Worm (Caenorhabditis elegans) whole organism, late embryonic: ENCODE data around the gene F59F3.6.

ENCODE experiments used
- K02D7.2 ChIP-seq: sonication (generic microtip); optimal IDR thresholded peaks from 2 replicates; lab custom pipeline; 2017; ENCODE audit warnings: mild to moderate bottlenecking, missing genetic modification characterization, missing compliant biosample characterization
- K09A11.1 ChIP-seq: sonication (generic microtip); optimal IDR thresholded peaks from 2 replicates; lab custom pipeline; 2017; ENCODE audit warnings: antibody characterized with exemption, mild to moderate bottlenecking, missing genetic modification characterization, missing compliant biosample characterization; ENCODE audit not compliant: insufficient read depth
- ceh-18 ChIP-seq: sonication (generic microtip); optimal IDR thresholded peaks from 2 replicates; lab custom pipeline; 2016; ENCODE audit warnings: missing genetic modification characterization, missing compliant biosample characterization
- ceh-19 ChIP-seq: fragments of 200-800 bp; sonication (Bioruptor generic); optimal IDR thresholded peaks from 2 replicates; lab custom pipeline; 2018; ENCODE audit warnings: mild to moderate bottlenecking, missing genetic modification characterization, missing compliant biosample characterization
- ceh-24 ChIP-seq: sonication (generic microtip); optimal IDR thresholded peaks from 2 replicates; lab custom pipeline; 2016; ENCODE audit warnings: mild to moderate bottlenecking, missing genetic modification characterization, missing compliant biosample characterization
- ceh-6 ChIP-seq: fragments of 200-800 bp; sonication (Bioruptor generic); optimal IDR thresholded peaks from 2 replicates; lab custom pipeline; 2018; ENCODE audit warnings: mild to moderate bottlenecking, missing genetic modification characterization, missing compliant biosample characterization
- ceh-9 ChIP-seq: sonication (generic microtip); optimal IDR thresholded peaks from 2 replicates; lab custom pipeline; 2016; ENCODE audit warnings: mild to moderate bottlenecking, missing genetic modification characterization, inconsistent platforms, missing compliant biosample characterization
- che-1 ChIP-seq: sonication (generic microtip); optimal IDR thresholded peaks from 2 replicates; lab custom pipeline; 2016; ENCODE audit warnings: mild to moderate bottlenecking, missing genetic modification characterization, missing compliant biosample characterization
- dve-1 ChIP-seq: sonication (generic microtip); optimal IDR thresholded peaks from 2 replicates; lab custom pipeline; 2017; ENCODE audit warnings: antibody characterized with exemption, mild to moderate bottlenecking, missing genetic modification characterization, missing compliant biosample characterization
- elt-2 ChIP-seq: sonication (generic microtip); optimal IDR thresholded peaks from 2 replicates; lab custom pipeline; 2016; ENCODE audit warnings: missing genetic modification reagents, missing genetic modification characterization, missing compliant biosample characterization
- fkh-10 ChIP-seq: fragments of 150-350 bp; optimal IDR thresholded peaks from 2 replicates; lab custom pipeline; 2014; ENCODE audit warnings: missing biosample characterization, missing genetic modification reagents, missing genetic modification characterization
- gmeb-2 ChIP-seq: sonication (generic microtip); optimal IDR thresholded peaks from 2 replicates; lab custom pipeline; 2016; ENCODE audit warnings: missing genetic modification characterization, inconsistent platforms, missing compliant biosample characterization
- hlh-13 ChIP-seq: fragments of 200-800 bp; sonication (Bioruptor generic); optimal IDR thresholded peaks from 2 replicates; lab custom pipeline; 2018; ENCODE audit warnings: mild to moderate bottlenecking, missing genetic modification characterization, missing compliant biosample characterization
- hlh-15 ChIP-seq: sonication (generic microtip); optimal IDR thresholded peaks from 2 replicates; lab custom pipeline; 2016; ENCODE audit warnings: missing genetic modification characterization, missing compliant biosample characterization
- hlh-30 ChIP-seq: sonication (generic microtip); optimal IDR thresholded peaks from 2 replicates; lab custom pipeline; 2017; ENCODE audit warnings: antibody characterized with exemption, missing genetic modification characterization, missing compliant biosample characterization; ENCODE audit not compliant: insufficient read depth
- hlh-6 ChIP-seq: sonication (generic microtip); optimal IDR thresholded peaks from 2 replicates; lab custom pipeline; 2016; ENCODE audit warnings: missing genotype, missing genetic modification characterization, missing compliant biosample characterization
- hlh-8 ChIP-seq: sonication (generic microtip); optimal IDR thresholded peaks from 2 replicates; lab custom pipeline; 2016; ENCODE audit warnings: missing genotype, missing genetic modification characterization, missing compliant biosample characterization
- lin-11 ChIP-seq: fragments of 200-800 bp; sonication (Bioruptor generic); optimal IDR thresholded peaks from 2 replicates; lab custom pipeline; 2018; ENCODE audit warnings: mild to moderate bottlenecking, missing genetic modification characterization, missing compliant biosample characterization
- madf-2 ChIP-seq: sonication (generic microtip); optimal IDR thresholded peaks from 2 replicates; lab custom pipeline; 2017; ENCODE audit warnings: missing genetic modification characterization, missing compliant biosample characterization
- nfya-1 ChIP-seq: sonication (generic microtip); optimal IDR thresholded peaks from 2 replicates; lab custom pipeline; 2017; ENCODE audit warnings: missing genetic modification characterization, mild to moderate bottlenecking, missing compliant biosample characterization, antibody characterized with exemption, moderate library complexity
- nhr-11 ChIP-seq: fragments of 150-350 bp; optimal IDR thresholded peaks from 2 replicates; lab custom pipeline; 2014; ENCODE audit warnings: missing biosample characterization, missing genetic modification characterization
- npax-4 ChIP-seq: sonication (generic microtip); optimal IDR thresholded peaks from 2 replicates; lab custom pipeline; 2016; ENCODE audit warnings: missing genetic modification characterization, missing compliant biosample characterization
- pax-1 ChIP-seq: fragments of 150-350 bp; optimal IDR thresholded peaks from 2 replicates; lab custom pipeline; 2014; ENCODE audit warnings: missing biosample characterization, missing genetic modification characterization
- pha-2 ChIP-seq: sonication (generic microtip); optimal IDR thresholded peaks from 2 replicates; lab custom pipeline; 2017; ENCODE audit warnings: mild to moderate bottlenecking, missing genetic modification characterization, missing compliant biosample characterization
- pros-1 ChIP-seq: fragments of 150-350 bp; optimal IDR thresholded peaks from 2 replicates; lab custom pipeline; 2014; ENCODE audit warnings: missing biosample characterization, missing genetic modification reagents, missing genetic modification characterization
- ref-2 ChIP-seq: sonication (generic microtip); optimal IDR thresholded peaks from 2 replicates; lab custom pipeline; 2016; ENCODE audit warnings: missing genetic modification characterization, missing compliant biosample characterization
- syd-9 ChIP-seq: sonication (generic microtip); optimal IDR thresholded peaks from 2 replicates; lab custom pipeline; 2016; ENCODE audit warnings: mild to moderate bottlenecking, missing genetic modification characterization, moderate library complexity, missing compliant biosample characterization
- ttx-3 ChIP-seq: sonication (generic microtip); optimal IDR thresholded peaks from 2 replicates; lab custom pipeline; 2016; ENCODE audit warnings: missing genetic modification reagents, missing genetic modification characterization, missing compliant biosample characterization
- ztf-16 ChIP-seq: sonication (generic microtip); optimal IDR thresholded peaks from 2 replicates; lab custom pipeline; 2017; ENCODE audit warnings: missing genetic modification characterization, missing compliant biosample characterization

F59F3.6 gene

ce11 chrX:11003701-11004100, 4.6 kb upstream of the F59F3.6 start:
- TF ChIP-seq K09A11.1 (tag; lab: Kevin White, UChicago) (peak; percentile 59), hlh-13 (GFP tag; lab: Kevin White, UChicago) (no peak)
- TF ChIP-seq, all 69 proteins: peak for 1

ce11 chrX:11001750-11002149, 2.7 kb upstream of the F59F3.6 start, which contains the start of gene col-177:
col-177 (minus strand) TSS chrX:11001850.
- TF ChIP-seq syd-9 (tag; lab: Kevin White, UChicago) (no peak), hlh-6 (tag; lab: Kevin White, UChicago) (no peak), nfya-1 (tag; lab: Kevin White, UChicago) (no peak), madf-2 (no peak), hlh-13 (GFP tag; lab: Kevin White, UChicago) (no peak), nhr-11 (no peak), ceh-6 (GFP tag; lab: Kevin White, UChicago) (no peak), ceh-24 (tag; lab: Kevin White, UChicago) (no peak), ttx-3 (tag; lab: Kevin White, UChicago) (no peak), che-1 (tag; lab: Kevin White, UChicago) (no peak), ceh-18 (tag; lab: Kevin White, UChicago) (no peak), ceh-9 (tag; lab: Kevin White, UChicago) (no peak), ceh-19 (GFP tag; lab: Kevin White, UChicago) (no peak), hlh-15 (tag; lab: Kevin White, UChicago) (no peak), hlh-30 (tag; lab: Kevin White, UChicago) (no peak), dve-1 (tag; lab: Kevin White, UChicago) (no peak), pha-2 (tag; lab: Kevin White, UChicago) (no peak), ref-2 (tag; lab: Kevin White, UChicago) (no peak)
- TF ChIP-seq, all 69 proteins: peak for 0

DNA sequence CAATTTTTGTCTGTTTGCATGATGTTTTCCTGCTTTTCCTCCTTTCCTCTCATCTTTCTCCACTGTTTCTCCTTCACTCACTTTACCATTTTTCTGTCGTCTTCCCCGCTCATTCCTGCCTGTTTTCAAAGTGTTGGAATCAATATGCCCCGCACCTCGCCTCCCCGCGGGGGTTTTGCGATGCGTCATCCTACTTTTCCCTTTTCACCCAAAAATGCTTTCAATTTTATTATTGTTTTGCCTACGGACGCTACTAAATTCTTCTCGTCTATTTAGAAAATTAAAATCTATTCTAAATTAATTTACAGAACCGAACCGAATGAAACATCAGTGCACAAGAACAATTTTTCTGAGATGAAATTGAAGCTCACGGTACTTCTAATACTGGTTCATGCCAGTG, 6.9 kb downstream of the F59F3.6 start, which contains the start of gene ver-3:
Gene ver-3, plus strand, starts transcription at position 301 of the 400 bp plus-strand sequence.
- TF ChIP-seq pros-1 (tag; lab: Kevin White, UChicago) (no peak), npax-4 (tag; lab: Kevin White, UChicago) (no peak), ztf-16 (tag; lab: Kevin White, UChicago) (no peak), K02D7.2 (no peak), gmeb-2 (tag; lab: Kevin White, UChicago) (no peak), fkh-10 (GFP tag; lab: Kevin White, UChicago) (no peak), lin-11 (tag; lab: Kevin White, UChicago) (no peak), pax-1 (tag; lab: Kevin White, UChicago) (no peak)
- TF ChIP-seq, all 69 proteins: peak for 0

DNA sequence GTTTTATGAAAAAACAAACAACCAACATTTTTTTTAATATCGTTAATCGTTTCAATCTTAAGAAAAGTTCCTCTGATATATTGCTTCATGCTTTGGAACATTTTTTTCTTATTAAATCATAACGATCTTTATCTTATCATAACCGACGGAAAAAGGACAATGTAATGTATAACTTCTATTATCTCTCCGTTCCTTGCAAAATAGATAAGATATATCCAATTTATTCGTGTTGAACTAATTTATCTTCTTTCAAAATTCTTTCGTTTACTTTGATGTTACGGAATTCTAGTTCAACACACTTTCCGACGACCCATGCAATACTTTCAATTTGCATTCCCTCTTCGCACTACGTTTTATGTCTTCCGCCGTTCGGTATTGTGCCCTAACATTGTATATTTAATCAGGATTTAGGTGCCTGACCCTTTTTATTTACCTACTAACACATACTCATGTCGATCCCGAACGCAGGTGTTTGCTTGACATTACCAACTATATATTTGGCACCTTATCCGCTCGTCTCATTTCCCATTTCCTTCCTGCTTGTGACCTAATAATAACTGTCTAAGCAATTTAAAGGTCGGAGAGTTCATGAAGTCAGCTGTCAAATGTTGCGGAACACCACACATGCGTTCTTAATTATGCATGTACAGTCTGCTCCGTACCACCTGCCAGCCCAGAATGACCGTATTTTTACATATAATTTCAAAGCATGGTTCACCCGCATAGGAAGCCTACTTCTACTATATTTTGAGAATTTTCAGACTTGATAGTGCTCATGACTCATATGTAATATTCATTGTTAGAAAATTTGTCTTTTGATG, 7.5 kb downstream of the F59F3.6 start:
- TF ChIP-seq pax-1 (tag; lab: Kevin White, UChicago) = peak; percentile 16
- no peak for TF ChIP-seq hlh-6 (tag; lab: Kevin White, UChicago)
- TF ChIP-seq, all 69 proteins: peak for 1

- TF ChIP-seq elt-2 (tag; lab: Kevin White, UChicago) (no peak), hlh-8 (tag; lab: Kevin White, UChicago) (no peak)
Observed at ce11 chrX:10990855-10991176, 8.3 kb downstream of the F59F3.6 start.
